Fruit fly (Drosophila melanogaster): ENCODE data around the gene CG15317.

dm6 chrX:9584104-9584947 lies 28.0 kb upstream of the CG15317 start:
- TF ChIP-seq psq (optimal IDR thresholded peaks at IDR 0.05) (no peak), Myc (optimal IDR thresholded peaks at IDR 0.05) (no peak), insv (optimal IDR thresholded peaks at IDR 0.05) (no peak), h (optimal IDR thresholded peaks at IDR 0.05) (no peak)

Measured in Kc167 (cell line).